Worm (Caenorhabditis elegans) whole organism, midembryonic: ENCODE measurements around the gene T06C12.11.

ENCODE experiments used
- cog-1 ChIP-seq: sonication (generic microtip); optimal IDR thresholded peaks from 2 replicates; lab custom pipeline; 2016; ENCODE audit warnings: missing genetic modification characterization, missing compliant biosample characterization
- flt-1 ChIP-seq: fragments of 200-800 bp; sonication (Bioruptor generic); IDR thresholded peaks from 2 replicates; pipeline ENCODE4 v1.3.6; 2022; ENCODE audit warnings: missing genetic modification characterization, missing compliant biosample characterization
- klf-2 ChIP-seq: fragments of 200-800 bp; sonication (Bioruptor generic); conservative IDR thresholded peaks from 2 replicates; pipeline ENCODE4 v1.3.6; 2022; ENCODE audit warnings: missing genetic modification reagents, missing genetic modification characterization, missing compliant biosample characterization
- med-1 ChIP-seq: sonication (generic microtip); optimal IDR thresholded peaks from 2 replicates; lab custom pipeline; 2017; ENCODE audit warnings: missing genetic modification characterization, mild to moderate bottlenecking, missing compliant biosample characterization, antibody characterized with exemption, missing genetic modification reagents; ENCODE audit not compliant: insufficient read depth
- ref-1 ChIP-seq: fragments of 200-800 bp; sonication (Bioruptor generic); conservative IDR thresholded peaks from 2 replicates; pipeline ENCODE4 v1.3.6; 2022; ENCODE audit warnings: missing genetic modification reagents, missing genetic modification characterization, missing compliant biosample characterization
- tab-1 ChIP-seq: fragments of 200-800 bp; sonication (Bioruptor generic); IDR thresholded peaks from 2 replicates; pipeline ENCODE4 v1.3.6; 2022; ENCODE audit warnings: missing genetic modification characterization, missing compliant biosample characterization
- ztf-23 ChIP-seq: fragments of 200-800 bp; sonication (Bioruptor generic); IDR thresholded peaks from 2 replicates; pipeline ENCODE4 v1.3.6; 2022; ENCODE audit warnings: missing genetic modification reagents, missing genetic modification characterization, missing compliant biosample characterization

DNA sequence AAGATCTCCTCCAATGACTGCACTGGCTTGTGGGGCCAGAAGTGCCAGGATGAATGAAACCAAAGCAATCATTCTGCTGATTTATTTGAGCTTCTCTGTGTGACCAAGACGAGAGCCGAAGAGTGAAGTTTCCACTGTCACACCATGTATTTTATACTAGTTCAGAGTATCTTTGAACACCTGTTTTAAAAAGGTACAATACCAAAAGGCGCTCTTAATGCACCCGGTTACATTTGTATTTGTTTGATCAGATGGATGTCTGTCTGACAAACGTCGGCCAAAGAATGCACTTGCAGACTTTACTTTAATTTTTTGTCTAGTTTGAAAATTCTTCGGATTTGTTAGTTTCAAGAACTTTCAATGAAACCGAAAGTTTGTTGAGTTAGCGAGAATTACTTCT, 27.5 kb downstream of the T06C12.11 start, which contains the start of gene F35E8.10:
- TF ChIP-seq ref-1 (GFP tag; lab: Robert Waterston, UW) (no peak), med-1 (GFP tag; lab: Kevin White, UChicago) (no peak), tab-1 (no peak), klf-2 (GFP tag; lab: Robert Waterston, UW) (no peak), cog-1 (tag; lab: Kevin White, UChicago) (no peak), flt-1 (GFP tag; lab: Robert Waterston, UW) (no peak), ztf-23 (GFP tag; lab: Robert Waterston, UW) (no peak)
